Fruit fly (Drosophila melanogaster) whole organism, pupa: Measurements from ENCODE around the gene Lkb1.

Source experiments
- CG10348 ChIP-seq: fragments of 200-800 bp; sonication (Bioruptor generic); IDR thresholded peaks from 2 replicates; pipeline ENCODE4 v1.3.6; 2022; ENCODE audit warnings: missing biosample characterization, missing genetic modification characterization
- CG12605 ChIP-seq: fragments of 200-800 bp; sonication (Bioruptor generic); IDR thresholded peaks from 2 replicates; pipeline ENCODE4 v1.3.6; 2022; ENCODE audit warnings: missing biosample characterization, missing genetic modification characterization
- CG13204 ChIP-seq: fragments of 200-800 bp; sonication (Bioruptor generic); optimal IDR thresholded peaks from 2 replicates; lab custom pipeline; 2018; ENCODE audit warnings: missing biosample characterization, mild to moderate bottlenecking, missing genetic modification characterization, moderate library complexity
- CG14655 ChIP-seq: fragments of 200-800 bp; sonication (Bioruptor generic); optimal IDR thresholded peaks from 3 replicates; lab custom pipeline; 2017; ENCODE audit warnings: mild to moderate bottlenecking, missing biosample characterization, missing genetic modification reagents, missing genetic modification characterization
- CG15710 ChIP-seq: fragments of 200-800 bp; sonication (Bioruptor generic); optimal IDR thresholded peaks from 2 replicates; lab custom pipeline; 2018; ENCODE audit warnings: missing biosample characterization, mild to moderate bottlenecking, missing genetic modification characterization, moderate library complexity
- CG17806 ChIP-seq: fragments of 200-800 bp; sonication (Bioruptor generic); optimal IDR thresholded peaks from 2 replicates; lab custom pipeline; 2018; ENCODE audit warnings: missing biosample characterization, mild to moderate bottlenecking, missing genetic modification characterization, moderate library complexity
- CG32121 ChIP-seq: fragments of 200-800 bp; sonication (Bioruptor generic); IDR thresholded peaks from 2 replicates; pipeline ENCODE4 v1.3.6; 2022; ENCODE audit warnings: missing biosample characterization, missing genetic modification characterization
- CG34367 ChIP-seq: fragments of 200-800 bp; sonication (Bioruptor generic); optimal IDR thresholded peaks from 2 replicates; lab custom pipeline; 2018; ENCODE audit warnings: missing biosample characterization, mild to moderate bottlenecking, missing genetic modification characterization
- CG4496 ChIP-seq: fragments of 200-800 bp; sonication (Bioruptor generic); IDR thresholded peaks from 3 replicates; pipeline ENCODE4 v1.3.6; 2022; ENCODE audit warnings: missing biosample characterization, missing genetic modification characterization
- CG8159 ChIP-seq: fragments of 200-800 bp; sonication (Bioruptor generic); optimal IDR thresholded peaks from 3 replicates; lab custom pipeline; 2018; ENCODE audit warnings: missing biosample characterization, mild to moderate bottlenecking, missing genetic modification characterization, moderate library complexity
- CG8301 ChIP-seq: fragments of 200-800 bp; sonication (Bioruptor generic); optimal IDR thresholded peaks from 2 replicates; lab custom pipeline; 2018; ENCODE audit warnings: missing biosample characterization, mild to moderate bottlenecking, missing genetic modification characterization
- CG9948 ChIP-seq: fragments of 200-800 bp; sonication (Bioruptor generic); optimal IDR thresholded peaks from 2 replicates; lab custom pipeline; 2018; ENCODE audit warnings: missing biosample characterization, mild to moderate bottlenecking, missing genetic modification characterization, moderate library complexity
- D1 ChIP-seq: fragments of 200-800 bp; sonication (Bioruptor generic); optimal IDR thresholded peaks from 2 replicates; lab custom pipeline; 2018; ENCODE audit warnings: missing biosample characterization, mild to moderate bottlenecking, missing genetic modification characterization, moderate library complexity
- EcR ChIP-seq: fragments of 200-800 bp; sonication (Bioruptor generic); optimal IDR thresholded peaks from 3 replicates; lab custom pipeline; 2019; ENCODE audit warnings: missing biosample characterization, missing genetic modification characterization, mild to moderate bottlenecking, moderate library complexity, missing genetic modification reagents
- Ets98B ChIP-seq: fragments of 200-800 bp; sonication (Bioruptor generic); IDR thresholded peaks from 2 replicates; pipeline ENCODE4 v1.3.6; 2022; ENCODE audit warnings: missing biosample characterization, missing genetic modification characterization
- Pif1A ChIP-seq: fragments of 200-800 bp; sonication (Bioruptor generic); optimal IDR thresholded peaks from 3 replicates; lab custom pipeline; 2016; ENCODE audit warnings: missing biosample characterization, missing genetic modification characterization
- Pif1B ChIP-seq: fragments of 200-800 bp; sonication (Bioruptor generic); optimal IDR thresholded peaks from 3 replicates; lab custom pipeline; 2016; ENCODE audit warnings: missing biosample characterization, missing genetic modification characterization
- Snoo ChIP-seq: fragments of 200-800 bp; sonication (Bioruptor generic); optimal IDR thresholded peaks from 3 replicates; lab custom pipeline; 2017; ENCODE audit warnings: missing biosample characterization, mild to moderate bottlenecking, missing genetic modification characterization, inconsistent platforms
- fd96Ca ChIP-seq: fragments of 200-800 bp; sonication (Bioruptor generic); IDR thresholded peaks from 3 replicates; pipeline ENCODE4 v1.3.6; 2022; ENCODE audit warnings: missing biosample characterization, missing genetic modification characterization
- gl ChIP-seq: fragments of 200-800 bp; sonication (Bioruptor generic); optimal IDR thresholded peaks from 2 replicates; lab custom pipeline; 2018; ENCODE audit warnings: missing biosample characterization, mild to moderate bottlenecking, missing genetic modification characterization
- rn ChIP-seq: fragments of 200-800 bp; sonication (Bioruptor generic); IDR thresholded peaks from 2 replicates; pipeline ENCODE4 v1.3.6; 2022; ENCODE audit warnings: missing biosample characterization, missing genetic modification characterization

The Lkb1 gene

DNA sequence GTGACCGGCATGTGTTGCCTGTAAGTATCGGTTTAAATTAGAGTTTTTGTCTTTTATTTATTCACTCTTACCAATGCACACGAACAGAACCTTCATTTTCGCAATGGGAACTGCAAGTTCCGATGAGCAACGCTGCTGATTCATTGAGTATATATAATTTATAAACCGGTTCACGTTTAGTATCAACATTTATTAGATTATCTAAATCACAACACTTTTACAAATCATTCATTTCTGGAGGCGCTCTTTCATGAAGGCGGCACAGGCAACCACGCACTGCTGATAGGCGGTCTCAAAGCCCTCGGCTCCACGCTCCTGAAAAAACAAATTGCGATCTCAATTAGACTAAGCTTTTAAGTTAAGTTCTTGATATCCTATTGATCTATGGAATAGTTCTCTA is 33.5 kb downstream of the Lkb1 start, which contains the start of gene Argp:
Gene Argp (minus strand): TSS at position 101 of the 400 bp plus-strand sequence.
- TF ChIP-seq gl (no peak), EcR (GFP tag; lab: Kevin White, UChicago) (no peak), CG34367 (no peak), CG17806 (tag; lab: Kevin White, UChicago) (no peak), CG8301 (tag; lab: Kevin White, UChicago) (no peak), CG13204 (GFP tag; lab: Kevin White, UChicago) (no peak), Pif1A (GFP tag; lab: Kevin White, UChicago) (no peak), CG10348 (GFP tag; lab: Robert Waterston, UW) (no peak), rn (GFP tag; lab: Robert Waterston, UW) (no peak), CG32121 (GFP tag; lab: Robert Waterston, UW) (no peak), CG15710 (no peak), Snoo (tag; lab: Kevin White, UChicago) (no peak), CG12605 (no peak), D1 (tag; lab: Kevin White, UChicago) (no peak), CG9948 (tag; lab: Kevin White, UChicago) (no peak), CG8159 (tag; lab: Kevin White, UChicago) (no peak), fd96Ca (GFP tag; lab: Robert Waterston, UW) (no peak), CG4496 (GFP tag; lab: Robert Waterston, UW) (no peak)
- TF ChIP-seq, all 21 proteins: peak for 0

DNA sequence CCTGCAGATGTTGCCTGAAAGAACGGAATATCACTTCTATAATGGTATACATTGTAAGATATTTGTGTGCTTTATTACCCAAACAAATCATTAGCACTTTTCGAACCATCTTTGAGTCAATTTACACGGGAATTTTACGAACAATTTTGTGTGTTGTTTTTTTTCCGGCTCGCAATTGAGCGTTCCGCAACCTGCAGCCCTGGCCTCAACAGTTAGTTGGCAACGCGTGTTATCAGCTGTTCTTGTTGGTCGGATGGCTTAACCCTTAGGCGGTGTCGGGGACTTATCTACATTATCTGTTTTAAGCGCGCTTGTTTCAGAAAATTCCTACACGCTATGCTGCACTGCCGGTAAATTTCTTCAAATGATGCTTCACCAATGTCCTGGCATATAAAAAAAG is 34.3 kb downstream of the Lkb1 start:
- TF ChIP-seq CG12605 (0 out of 2 replicates have a peak, but pooled peaks have one; percentile 30), Pif1B (GFP tag; lab: Kevin White, UChicago) (no peak), fd96Ca (GFP tag; lab: Robert Waterston, UW) (peak; percentile 48; the same call in 2 of the 3 replicates), CG15710 (peak; percentile 4), rn (GFP tag; lab: Robert Waterston, UW) (no peak), Pif1A (GFP tag; lab: Kevin White, UChicago) (peak; percentile 36), CG14655 (no peak), CG8159 (tag; lab: Kevin White, UChicago) (peak; percentile 26), CG9948 (tag; lab: Kevin White, UChicago) (no peak), gl (peak; percentile 16), D1 (tag; lab: Kevin White, UChicago) (peak; percentile 32), CG32121 (GFP tag; lab: Robert Waterston, UW) (0 out of 2 replicates have a peak, but pooled peaks have one; percentile 12), EcR (GFP tag; lab: Kevin White, UChicago) (no peak), CG10348 (GFP tag; lab: Robert Waterston, UW) (no peak), CG4496 (GFP tag; lab: Robert Waterston, UW) (peak; percentile 63), CG17806 (tag; lab: Kevin White, UChicago) (no peak), Ets98B (peak; percentile 13; the same call in 1 of the 2 replicates), Snoo (tag; lab: Kevin White, UChicago) (no peak), CG13204 (GFP tag; lab: Kevin White, UChicago) (no peak), CG8301 (tag; lab: Kevin White, UChicago) (no peak), CG34367 (no peak)
- TF ChIP-seq, all 21 proteins: peak for 10

DNA sequence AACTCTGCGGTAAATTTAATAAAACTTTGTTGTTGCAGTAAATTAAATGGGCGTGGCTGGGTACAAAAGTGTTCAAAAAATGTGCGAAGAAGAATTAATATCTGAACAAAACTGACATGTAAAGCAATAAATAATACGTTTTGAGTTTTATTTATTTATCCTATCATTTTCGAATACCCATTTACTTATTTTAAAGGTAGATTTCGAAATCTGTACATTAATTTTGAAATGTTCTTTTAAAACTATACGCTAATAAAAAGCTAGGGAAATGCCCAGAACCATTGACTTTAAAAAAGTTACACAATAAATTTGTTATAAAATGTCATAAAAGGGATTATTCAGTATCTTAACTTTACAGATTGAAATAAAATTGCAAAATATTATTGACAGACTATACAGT is 35.4 kb downstream of the Lkb1 start, which contains the start of the genes primo-1 and primo-2:
Gene primo-1 (minus strand): TSS at position 101 of the 400 bp plus-strand sequence.
Gene primo-2 (minus strand): TSS at position 101 of the 400 bp plus-strand sequence.
- no peak for TF ChIP-seq CG4496 (GFP tag; lab: Robert Waterston, UW)
- TF ChIP-seq Ets98B = no peak
- no peak for TF ChIP-seq D1 (tag; lab: Kevin White, UChicago)
- no peak for TF ChIP-seq Snoo (tag; lab: Kevin White, UChicago)
- TF ChIP-seq CG12605 = no peak
- TF ChIP-seq CG32121 (GFP tag; lab: Robert Waterston, UW) = no peak
- no peak for TF ChIP-seq fd96Ca (GFP tag; lab: Robert Waterston, UW)
- no peak for TF ChIP-seq Pif1B (GFP tag; lab: Kevin White, UChicago)
- TF ChIP-seq CG10348 (GFP tag; lab: Robert Waterston, UW) = no peak
- no peak for TF ChIP-seq CG8301 (tag; lab: Kevin White, UChicago)
- no peak for TF ChIP-seq CG34367
- no peak for TF ChIP-seq CG8159 (tag; lab: Kevin White, UChicago)

DNA sequence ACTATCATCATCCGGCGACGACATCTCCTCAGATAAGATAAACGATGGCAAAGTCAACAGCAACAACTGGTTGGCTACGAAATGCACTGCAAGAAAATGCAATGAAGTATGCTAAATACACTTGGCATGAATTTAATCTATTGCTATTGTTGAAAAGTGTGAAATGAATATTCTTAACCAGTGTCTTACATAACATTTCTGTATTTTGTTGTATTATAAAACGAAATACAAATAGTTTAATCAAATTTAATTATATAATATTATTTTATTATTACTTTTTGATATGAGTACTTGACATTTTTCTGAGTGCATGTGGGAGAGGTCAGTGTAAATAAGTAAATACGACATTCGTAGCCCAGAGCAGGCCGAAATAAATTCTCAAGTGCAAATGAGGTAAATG is 37.2 kb downstream of the Lkb1 start:
- TF ChIP-seq fd96Ca (GFP tag; lab: Robert Waterston, UW) = no peak
- no peak; the same call in 1 of the 2 replicates for TF ChIP-seq Ets98B
- TF ChIP-seq CG17806 (tag; lab: Kevin White, UChicago) = peak; percentile 60
- peak; percentile 7 for TF ChIP-seq Pif1B (GFP tag; lab: Kevin White, UChicago)
- peak; percentile 69 for TF ChIP-seq CG9948 (tag; lab: Kevin White, UChicago)
- TF ChIP-seq CG10348 (GFP tag; lab: Robert Waterston, UW) = no peak
- peak; percentile 62 for TF ChIP-seq CG8301 (tag; lab: Kevin White, UChicago)
- peak; percentile 77 for TF ChIP-seq CG8159 (tag; lab: Kevin White, UChicago)
- TF ChIP-seq CG34367 = peak; percentile 54
- TF ChIP-seq Pif1A (GFP tag; lab: Kevin White, UChicago) = peak; percentile 18
- TF ChIP-seq CG14655 = peak; percentile 69
- TF ChIP-seq CG15710 = peak; percentile 64
- TF ChIP-seq D1 (tag; lab: Kevin White, UChicago) = no peak
- no peak for TF ChIP-seq rn (GFP tag; lab: Robert Waterston, UW)
- peak; percentile 28 for TF ChIP-seq Snoo (tag; lab: Kevin White, UChicago)
- peak; percentile 38; the same call in 1 of the 2 replicates for TF ChIP-seq CG12605
- no peak for TF ChIP-seq CG13204 (GFP tag; lab: Kevin White, UChicago)
- TF ChIP-seq EcR (GFP tag; lab: Kevin White, UChicago) = no peak
- TF ChIP-seq CG32121 (GFP tag; lab: Robert Waterston, UW) = peak; percentile 32; the same call in 1 of the 2 replicates
- TF ChIP-seq gl = no peak
- peak; percentile 44; the same call in 2 of the 3 replicates for TF ChIP-seq CG4496 (GFP tag; lab: Robert Waterston, UW)

DNA sequence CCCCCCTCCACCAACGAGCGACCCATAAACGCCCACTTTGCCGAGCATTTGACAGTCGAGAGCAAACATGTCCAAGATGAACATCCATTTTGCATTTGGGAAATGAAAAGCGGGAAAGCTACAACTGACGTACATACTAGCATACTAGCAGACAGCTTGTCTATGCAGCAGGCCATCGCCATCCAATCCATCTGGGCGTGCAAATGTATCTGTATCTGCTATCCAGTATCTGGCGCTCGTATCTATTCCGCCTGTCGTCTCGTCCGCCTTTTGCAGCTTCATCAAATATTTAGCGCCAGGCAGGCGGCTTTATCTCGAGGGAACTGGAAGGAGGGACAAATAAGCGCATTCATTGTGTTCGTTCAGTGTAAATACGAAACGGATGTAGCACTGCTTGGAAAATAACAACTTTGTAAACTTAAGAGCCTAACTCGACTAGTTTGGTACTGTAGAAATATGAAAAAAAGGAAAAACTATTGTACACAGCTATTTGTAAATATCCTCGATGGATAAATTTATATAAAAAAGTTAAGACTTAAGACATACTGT is 37.7 kb downstream of the Lkb1 start:
- TF ChIP-seq Ets98B = peak; percentile 52
- no peak for TF ChIP-seq CG32121 (GFP tag; lab: Robert Waterston, UW)
- no peak for TF ChIP-seq CG10348 (GFP tag; lab: Robert Waterston, UW)
- no peak for TF ChIP-seq CG8301 (tag; lab: Kevin White, UChicago)
- no peak for TF ChIP-seq EcR (GFP tag; lab: Kevin White, UChicago)
- TF ChIP-seq gl = peak; percentile 16
- no peak for TF ChIP-seq CG9948 (tag; lab: Kevin White, UChicago)
- no peak for TF ChIP-seq Snoo (tag; lab: Kevin White, UChicago)
- TF ChIP-seq Pif1B (GFP tag; lab: Kevin White, UChicago) = peak; percentile 9
- no peak for TF ChIP-seq D1 (tag; lab: Kevin White, UChicago)
- TF ChIP-seq Pif1A (GFP tag; lab: Kevin White, UChicago) = peak; percentile 39
- peak; percentile 45; the same call in 2 of the 3 replicates for TF ChIP-seq CG4496 (GFP tag; lab: Robert Waterston, UW)
- TF ChIP-seq CG14655 = no peak
- TF ChIP-seq CG8159 (tag; lab: Kevin White, UChicago) = peak; percentile 20
